Fruit fly (Drosophila melanogaster) whole organism, larva: ENCODE data around the gene ATPsynC.

ENCODE experiments used
- noc ChIP-seq: fragments of 200-800 bp; sonication (Bioruptor generic); optimal IDR thresholded peaks from 3 replicates; lab custom pipeline; 2019; ENCODE audit warnings: missing biosample characterization, mild to moderate bottlenecking, missing genetic modification characterization, moderate library complexity

Gene ATPsynC

dm6 chr3R:31218997-31219992, at the start of gene ATPsynC:
Gene ATPsynC (minus strand): TSS chr3R:31219630.
- TF ChIP-seq noc (tag; lab: Kevin White, UChicago), result peak; percentile 48

dm6 chr3R:31265430-31265829, 46.0 kb upstream of the ATPsynC start, which contains the start of gene ppk24:
Gene ppk24 (plus strand): TSS chr3R:31265730.
- no peak for TF ChIP-seq noc (tag; lab: Kevin White, UChicago)

dm6 chr3R:31263934-31264333, 44.5 kb upstream of the ATPsynC start:
- TF ChIP-seq noc (tag; lab: Kevin White, UChicago), result no peak

- no peak for TF ChIP-seq noc (tag; lab: Kevin White, UChicago)
Observed at dm6 chr3R:31262298-31262697, 42.9 kb upstream of the ATPsynC start, which contains the start of gene CAH5. Gene CAH5 (plus strand): TSS chr3R:31262598.

dm6 chr3R:31259947-31260346, 40.5 kb upstream of the ATPsynC start, which contains the start of gene CAH16:
Gene CAH16 (plus strand): TSS chr3R:31260247.
- TF ChIP-seq noc (tag; lab: Kevin White, UChicago), result no peak

- no peak for TF ChIP-seq noc (tag; lab: Kevin White, UChicago)
Observed at dm6 chr3R:31257299-31257698, 37.9 kb upstream of the ATPsynC start, which contains the start of gene CAH6. Gene CAH6 (plus strand): TSS chr3R:31257599.

- no peak for TF ChIP-seq noc (tag; lab: Kevin White, UChicago)
Observed at dm6 chr3R:31254808-31255207, 35.4 kb upstream of the ATPsynC start, which contains the start of the genes CG1750 and spn-F. Gene CG1750 (minus strand): TSS chr3R:31254900. Gene spn-F (plus strand): TSS chr3R:31255127.

- TF ChIP-seq noc (tag; lab: Kevin White, UChicago), result no peak
Observed at dm6 chr3R:31252093-31252962, 32.9 kb upstream of the ATPsynC start, which contains the start of the genes qless and mRpL32. Gene qless (minus strand): TSS chr3R:31252608. Gene mRpL32 (plus strand): TSS chr3R:31252872.

- TF ChIP-seq noc (tag; lab: Kevin White, UChicago), result no peak
Observed at dm6 chr3R:31251130-31251770, 31.8 kb upstream of the ATPsynC start.

dm6 chr3R:31250426-31251034, 31.1 kb upstream of the ATPsynC start:
- peak; percentile 48 for TF ChIP-seq noc (tag; lab: Kevin White, UChicago)

dm6 chr3R:31248245-31248644, 28.8 kb upstream of the ATPsynC start:
- no peak for TF ChIP-seq noc (tag; lab: Kevin White, UChicago)

dm6 chr3R:31247281-31247995, 28.0 kb upstream of the ATPsynC start:
- no peak for TF ChIP-seq noc (tag; lab: Kevin White, UChicago)

- no peak for TF ChIP-seq noc (tag; lab: Kevin White, UChicago)
Observed at dm6 chr3R:31245785-31246184, 26.4 kb upstream of the ATPsynC start.
